Worm (Caenorhabditis elegans): Measurements from ENCODE around the gene mat-3.

The mat-3 gene

ce11 chrIII:475154-475553 lies at the start of gene mat-3:
Gene mat-3, plus strand, starts transcription at chrIII:475454.
- TF ChIP-seq pros-1 (tag; optimal IDR thresholded peaks at IDR 0.05) (no peak), mec-3 (tag; optimal IDR thresholded peaks at IDR 0.05; ENCODE audit: borderline replicate concordance) (no peak), fkh-10 (GFP tag; optimal IDR thresholded peaks at IDR 0.05) (no peak), ceh-31 (tag; optimal IDR thresholded peaks at IDR 0.05) (no peak), gmeb-2 (tag; optimal IDR thresholded peaks at IDR 0.05) (no peak), pag-3 (tag; optimal IDR thresholded peaks at IDR 0.05; ENCODE audit: borderline replicate concordance) (no peak), pha-2 (tag; optimal IDR thresholded peaks at IDR 0.05) (no peak), K09A11.1 (tag; optimal IDR thresholded peaks at IDR 0.05; ENCODE audit: insufficient read depth) (no peak)

ce11 chrIII:429038-429437 lies 46.2 kb upstream of the mat-3 start, which contains the start of gene cec-8:
Gene cec-8, plus strand, starts transcription at chrIII:429338.
- TF ChIP-seq hlh-8 (tag; optimal IDR thresholded peaks at IDR 0.05): no peak
- TF ChIP-seq ceh-45 (GFP tag; IDR thresholded peaks at IDR 0.05): no peak
- TF ChIP-seq elt-4 (tag; optimal IDR thresholded peaks at IDR 0.05): no peak
- no peak for TF ChIP-seq syd-9 (tag; optimal IDR thresholded peaks at IDR 0.05)
- no peak for TF ChIP-seq unc-86 (tag; optimal IDR thresholded peaks at IDR 0.05)
- TF ChIP-seq npax-4 (tag; optimal IDR thresholded peaks at IDR 0.05): no peak
- no peak for TF ChIP-seq sdc-2 (tag; optimal IDR thresholded peaks at IDR 0.05)
- TF ChIP-seq ceh-14 (tag; optimal IDR thresholded peaks at IDR 0.05): no peak
- no peak for TF ChIP-seq C38D4.7 (GFP tag; optimal IDR thresholded peaks at IDR 0.05)
- TF ChIP-seq pat-9 (tag; optimal IDR thresholded peaks at IDR 0.05): no peak
- TF ChIP-seq T23F11.4 (GFP tag; optimal IDR thresholded peaks at IDR 0.05): no peak
- TF ChIP-seq tbx-7 (tag; optimal IDR thresholded peaks at IDR 0.05): no peak
- TF ChIP-seq fkh-6 (tag; optimal IDR thresholded peaks at IDR 0.05): no peak
- TF ChIP-seq hlh-15 (tag; optimal IDR thresholded peaks at IDR 0.05): no peak
- no peak for TF ChIP-seq madf-2 (tag; optimal IDR thresholded peaks at IDR 0.05)
- no peak for TF ChIP-seq ceh-18 (tag; optimal IDR thresholded peaks at IDR 0.05)
- no peak for TF ChIP-seq nfya-1 (tag; optimal IDR thresholded peaks at IDR 0.05)
- TF ChIP-seq lim-6 (tag; optimal IDR thresholded peaks at IDR 0.05): no peak
- TF ChIP-seq unc-42 (tag; optimal IDR thresholded peaks at IDR 0.05): no peak
- no peak for TF ChIP-seq elt-2 (tag; optimal IDR thresholded peaks at IDR 0.05)

- TF ChIP-seq ceh-24 (tag; optimal IDR thresholded peaks at IDR 0.05): no peak
- TF ChIP-seq hlh-8 (tag; optimal IDR thresholded peaks at IDR 0.05): no peak
- no peak for TF ChIP-seq ztf-16 (tag; optimal IDR thresholded peaks at IDR 0.05)
- peak; percentile 52 for TF ChIP-seq dve-1 (tag; optimal IDR thresholded peaks at IDR 0.05)
- TF ChIP-seq ceh-6 (GFP tag; optimal IDR thresholded peaks at IDR 0.05): no peak
- TF ChIP-seq hlh-13 (GFP tag; optimal IDR thresholded peaks at IDR 0.05): no peak
- peak; percentile 26 for TF ChIP-seq ceh-31 (tag; optimal IDR thresholded peaks at IDR 0.05)
- peak; percentile 66 for TF ChIP-seq unc-55 (GFP tag; optimal IDR thresholded peaks at IDR 0.05)
- peak; percentile 20 for TF ChIP-seq ceh-14 (tag; optimal IDR thresholded peaks at IDR 0.05)
- TF ChIP-seq pat-9 (tag; optimal IDR thresholded peaks at IDR 0.05): no peak
- no peak for TF ChIP-seq gmeb-2 (tag; optimal IDR thresholded peaks at IDR 0.05)
- TF ChIP-seq nfya-1 (tag; optimal IDR thresholded peaks at IDR 0.05): peak; percentile 71
- no peak for TF ChIP-seq nhr-232 (tag; optimal IDR thresholded peaks at IDR 0.05)
- no peak for TF ChIP-seq sdc-2 (tag; optimal IDR thresholded peaks at IDR 0.05)
- peak; percentile 68 for TF ChIP-seq ceh-18 (tag; optimal IDR thresholded peaks at IDR 0.05)
- no peak for TF ChIP-seq K02D7.2 (tag; optimal IDR thresholded peaks at IDR 0.05)
- no peak for TF ChIP-seq ceh-45 (GFP tag; IDR thresholded peaks at IDR 0.05)
- no peak for TF ChIP-seq F13H6.1 (tag; optimal IDR thresholded peaks at IDR 0.05)
- no peak for TF ChIP-seq pha-4 (tag; optimal IDR thresholded peaks at IDR 0.05)
- peak; percentile 9 for TF ChIP-seq K09A11.1 (tag; optimal IDR thresholded peaks at IDR 0.05; ENCODE audit: insufficient read depth)
- TF ChIP-seq rnt-1 (tag; optimal IDR thresholded peaks at IDR 0.05): no peak
- no peak for TF ChIP-seq C38D4.7 (GFP tag; optimal IDR thresholded peaks at IDR 0.05)
- TF ChIP-seq ref-2 (tag; optimal IDR thresholded peaks at IDR 0.05): peak; percentile 55
- no peak for TF ChIP-seq pax-1 (tag; optimal IDR thresholded peaks at IDR 0.05)
- TF ChIP-seq fkh-6 (tag; optimal IDR thresholded peaks at IDR 0.05): no peak
- TF ChIP-seq che-1 (tag; optimal IDR thresholded peaks at IDR 0.05): no peak
- TF ChIP-seq syd-9 (tag; optimal IDR thresholded peaks at IDR 0.05): no peak
- TF ChIP-seq unc-42 (tag; optimal IDR thresholded peaks at IDR 0.05): peak; percentile 19
- peak; percentile 33 for TF ChIP-seq ceh-2 (tag; optimal IDR thresholded peaks at IDR 0.05)
- TF ChIP-seq ceh-34 (tag; optimal IDR thresholded peaks at IDR 0.05): peak; percentile 42
- no peak for TF ChIP-seq pag-3 (tag; optimal IDR thresholded peaks at IDR 0.05; ENCODE audit: borderline replicate concordance)
- TF ChIP-seq tbx-7 (tag; optimal IDR thresholded peaks at IDR 0.05): no peak
- peak; percentile 50 for TF ChIP-seq tbx-2 (tag; optimal IDR thresholded peaks at IDR 0.05)
- TF ChIP-seq madf-2 (tag; optimal IDR thresholded peaks at IDR 0.05): peak; percentile 29
- TF ChIP-seq hlh-30 (tag; optimal IDR thresholded peaks at IDR 0.05; ENCODE audit: insufficient read depth): peak; percentile 50
- TF ChIP-seq pros-1 (tag; optimal IDR thresholded peaks at IDR 0.05): peak; percentile 54
- TF ChIP-seq ttx-3 (tag; optimal IDR thresholded peaks at IDR 0.05): no peak
- TF ChIP-seq npax-4 (tag; optimal IDR thresholded peaks at IDR 0.05): no peak
These were observed 42.3 kb upstream of the mat-3 start for ce11 chrIII:432988-433387.

Measured in whole organism, late embryonic.